Worm (Caenorhabditis elegans): ENCODE results near the gene C17B7.8.

C17B7.8 gene

DNA sequence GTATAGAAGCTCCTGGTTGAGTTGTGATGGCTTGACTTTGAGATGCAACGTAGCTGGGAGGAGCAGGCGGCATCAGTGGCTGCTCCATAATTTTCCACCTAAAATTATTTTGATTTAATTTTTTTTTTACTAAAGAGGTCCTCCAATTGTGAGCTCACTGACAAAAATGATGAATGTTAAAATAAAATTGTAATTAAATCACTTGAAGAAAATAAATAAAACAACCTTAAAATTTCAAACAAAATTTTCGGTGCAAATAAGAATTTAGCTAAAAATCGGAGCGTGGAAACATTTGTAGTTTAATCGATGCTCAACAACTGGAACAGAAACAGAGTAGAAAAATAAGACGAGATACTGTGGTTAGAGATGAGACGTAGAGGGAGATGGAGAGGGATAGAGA, 33.0 kb upstream of the C17B7.8 start, which contains the start of gene scrm-3:
scrm-3 (minus strand) TSS at position 101 of the 400 bp plus-strand sequence.
- no peak for TF ChIP-seq flh-1 (GFP tag; optimal IDR thresholded peaks at IDR 0.05)
- no peak for TF ChIP-seq nhr-76 (tag; optimal IDR thresholded peaks at IDR 0.05)
- no peak for TF ChIP-seq unc-62 (GFP tag; optimal IDR thresholded peaks at IDR 0.05)
- no peak for TF ChIP-seq ces-1 (GFP tag; optimal IDR thresholded peaks at IDR 0.05)
- no peak for TF ChIP-seq nhr-237 (tag; optimal IDR thresholded peaks at IDR 0.05)
- TF ChIP-seq mep-1 (tag; optimal IDR thresholded peaks at IDR 0.05) = no peak
- no peak for TF ChIP-seq lin-32 (GFP tag; optimal IDR thresholded peaks at IDR 0.05)
- TF ChIP-seq bed-3 (GFP tag; optimal IDR thresholded peaks at IDR 0.05) = no peak
- TF ChIP-seq unc-120 (tag; optimal IDR thresholded peaks at IDR 0.05; ENCODE audit: poor library complexity, severe bottlenecking) = no peak
- no peak for TF ChIP-seq unc-39 (tag; optimal IDR thresholded peaks at IDR 0.05)
- TF ChIP-seq blmp-1 (tag; optimal IDR thresholded peaks at IDR 0.05) = no peak
- TF ChIP-seq cnd-1 (tag; optimal IDR thresholded peaks at IDR 0.05) = no peak
- TF ChIP-seq ceh-39 (tag; optimal IDR thresholded peaks at IDR 0.05) = no peak
- no peak for TF ChIP-seq pha-4 (tag; optimal IDR thresholded peaks at IDR 0.05)
- no peak for TF ChIP-seq nhr-28 (tag; optimal IDR thresholded peaks at IDR 0.05)
- TF ChIP-seq mab-5 (tag; optimal IDR thresholded peaks at IDR 0.05) = no peak
- TF ChIP-seq lsy-2 (tag; optimal IDR thresholded peaks at IDR 0.05) = no peak

DNA sequence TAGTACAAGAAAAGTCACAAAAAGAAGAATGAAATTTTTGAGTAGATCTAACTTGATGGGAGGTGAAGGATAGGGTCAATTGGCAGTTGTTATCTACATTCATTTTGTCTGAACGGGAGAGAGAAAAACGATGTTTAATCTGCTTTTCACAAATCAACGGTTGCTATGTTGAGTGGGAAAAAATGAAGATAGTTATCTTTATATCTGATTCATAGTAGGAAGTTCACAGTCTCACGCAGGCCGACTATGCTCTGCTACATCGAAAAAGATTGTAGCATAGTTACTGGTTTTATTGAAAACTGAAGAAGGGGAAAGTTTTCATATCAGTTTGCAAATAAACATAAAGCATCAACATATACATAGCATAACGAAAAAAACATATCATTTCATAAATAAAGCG, 31.5 kb upstream of the C17B7.8 start:
- TF ChIP-seq zip-8 (tag; optimal IDR thresholded peaks at IDR 0.05) (no peak), nhr-76 (tag; optimal IDR thresholded peaks at IDR 0.05) (no peak), mab-5 (tag; optimal IDR thresholded peaks at IDR 0.05) (no peak), M03D4.4 (tag; optimal IDR thresholded peaks at IDR 0.05) (no peak), unc-120 (tag; optimal IDR thresholded peaks at IDR 0.05; ENCODE audit: poor library complexity, severe bottlenecking) (no peak), sptf-1 (tag; optimal IDR thresholded peaks at IDR 0.05) (no peak), pha-4 (tag; optimal IDR thresholded peaks at IDR 0.05) (no peak), tbx-8 (GFP tag; optimal IDR thresholded peaks at IDR 0.05) (no peak), lsy-2 (tag; optimal IDR thresholded peaks at IDR 0.05) (no peak), ces-1 (GFP tag; optimal IDR thresholded peaks at IDR 0.05) (no peak), elt-3 (tag; optimal IDR thresholded peaks at IDR 0.05) (no peak)

DNA sequence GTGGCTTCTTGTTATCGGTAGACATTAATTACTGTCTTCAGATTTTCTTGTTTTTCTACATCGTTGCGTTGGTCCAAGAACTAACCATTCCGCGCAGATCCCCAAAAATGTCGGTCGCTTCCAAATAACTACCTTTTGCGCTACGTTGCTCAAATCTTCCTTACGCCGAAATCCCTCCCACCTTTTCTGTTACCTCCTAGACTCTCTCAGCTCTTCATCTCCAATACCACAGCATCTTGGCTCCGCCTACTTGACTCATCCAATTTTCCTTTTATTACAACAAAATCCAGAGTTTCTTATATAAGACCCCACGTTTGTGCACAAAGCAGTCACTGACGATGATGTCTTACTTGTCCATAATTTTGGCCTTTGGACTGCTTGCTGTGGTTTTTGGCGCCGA, 28.8 kb upstream of the C17B7.8 start, which contains the start of gene C17B7.12:
C17B7.12 (plus strand) TSS at position 301 of the 400 bp plus-strand sequence.
- TF ChIP-seq ces-1 (GFP tag; optimal IDR thresholded peaks at IDR 0.05) (no peak), tbx-8 (GFP tag; optimal IDR thresholded peaks at IDR 0.05) (no peak), sptf-1 (tag; optimal IDR thresholded peaks at IDR 0.05) (no peak), drap-1 (GFP tag; optimal IDR thresholded peaks at IDR 0.05) (no peak), ceh-43 (GFP tag; optimal IDR thresholded peaks at IDR 0.05) (no peak), lin-13 (tag; optimal IDR thresholded peaks at IDR 0.05) (no peak), nhr-76 (tag; optimal IDR thresholded peaks at IDR 0.05) (no peak), lsy-2 (tag; optimal IDR thresholded peaks at IDR 0.05) (no peak)

DNA sequence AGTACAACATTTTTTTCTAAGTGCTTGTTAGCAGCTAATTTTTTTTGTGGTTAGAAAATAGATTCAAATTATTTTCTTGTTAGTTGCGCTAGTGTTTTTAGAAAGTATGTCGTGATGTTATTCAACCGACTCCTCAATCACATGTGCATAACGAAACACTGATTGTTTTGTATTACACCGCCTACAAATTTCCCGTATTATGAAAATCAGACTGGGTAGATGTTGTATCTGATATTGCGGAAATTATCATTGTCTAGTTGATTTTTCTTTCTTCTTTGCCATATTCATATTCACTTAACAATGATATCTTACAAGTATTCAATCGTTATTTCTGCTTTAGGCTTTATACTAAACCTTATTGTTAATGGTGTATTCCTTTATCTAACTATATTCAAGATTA, 27.2 kb upstream of the C17B7.8 start, which contains the start of gene str-63:
str-63 (plus strand) TSS at position 301 of the 400 bp plus-strand sequence.
- TF ChIP-seq snpc-4 (tag; optimal IDR thresholded peaks at IDR 0.05) = no peak
- TF ChIP-seq blmp-1 (tag; optimal IDR thresholded peaks at IDR 0.05) = no peak
- TF ChIP-seq elt-3 (tag; optimal IDR thresholded peaks at IDR 0.05) = no peak
- no peak for TF ChIP-seq pha-4 (tag; optimal IDR thresholded peaks at IDR 0.05)
- no peak for TF ChIP-seq mep-1 (tag; optimal IDR thresholded peaks at IDR 0.05)
- TF ChIP-seq lsy-2 (tag; optimal IDR thresholded peaks at IDR 0.05) = no peak
- no peak for TF ChIP-seq ztf-11 (tag; optimal IDR thresholded peaks at IDR 0.05)
- no peak for TF ChIP-seq sptf-1 (tag; optimal IDR thresholded peaks at IDR 0.05)
- TF ChIP-seq nhr-237 (tag; optimal IDR thresholded peaks at IDR 0.05) = no peak
- TF ChIP-seq drap-1 (GFP tag; optimal IDR thresholded peaks at IDR 0.05) = no peak
- no peak for TF ChIP-seq nhr-28 (tag; optimal IDR thresholded peaks at IDR 0.05)
- no peak for TF ChIP-seq bed-3 (GFP tag; optimal IDR thresholded peaks at IDR 0.05)
- no peak for TF ChIP-seq M03D4.4 (tag; optimal IDR thresholded peaks at IDR 0.05)
- TF ChIP-seq ham-2 (GFP tag; optimal IDR thresholded peaks at IDR 0.05) = no peak
- no peak for TF ChIP-seq cnd-1 (tag; optimal IDR thresholded peaks at IDR 0.05)
- TF ChIP-seq sem-2 (GFP tag; optimal IDR thresholded peaks at IDR 0.05) = no peak

DNA sequence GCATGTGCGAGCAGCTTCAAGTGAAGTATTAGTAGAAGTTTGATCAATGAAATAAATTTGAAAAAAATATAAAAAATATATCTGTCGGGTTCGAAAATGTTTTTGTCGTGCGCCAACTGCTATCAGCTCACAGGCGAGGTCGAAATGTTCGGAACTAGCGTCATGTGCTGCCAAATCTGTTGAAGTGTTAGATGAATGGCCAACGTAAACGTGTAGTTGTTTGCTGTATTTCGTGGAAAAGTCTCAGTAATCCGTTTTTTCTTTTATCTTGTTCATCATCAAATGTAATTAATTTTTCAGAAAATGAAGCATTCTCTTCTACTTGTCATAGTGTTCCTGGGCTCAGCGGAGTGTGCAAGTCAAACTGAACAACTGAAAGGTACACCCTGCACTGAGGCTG, 25.8 kb upstream of the C17B7.8 start, which contains the start of gene C17B7.15:
C17B7.15 (plus strand) TSS at position 301 of the 400 bp plus-strand sequence.
- TF ChIP-seq nhr-237 (tag; optimal IDR thresholded peaks at IDR 0.05) (no peak), flh-1 (GFP tag; optimal IDR thresholded peaks at IDR 0.05) (no peak), snpc-4 (tag; optimal IDR thresholded peaks at IDR 0.05) (no peak), cnd-1 (tag; optimal IDR thresholded peaks at IDR 0.05) (no peak), nhr-2 (tag; optimal IDR thresholded peaks at IDR 0.05) (no peak), ceh-39 (tag; optimal IDR thresholded peaks at IDR 0.05) (no peak), blmp-1 (tag; optimal IDR thresholded peaks at IDR 0.05) (no peak), nhr-12 (tag; optimal IDR thresholded peaks at IDR 0.05) (no peak), lin-32 (GFP tag; optimal IDR thresholded peaks at IDR 0.05) (no peak), nhr-76 (tag; optimal IDR thresholded peaks at IDR 0.05) (no peak), ces-1 (GFP tag; optimal IDR thresholded peaks at IDR 0.05) (no peak), sem-2 (GFP tag; optimal IDR thresholded peaks at IDR 0.05) (no peak), sptf-1 (tag; optimal IDR thresholded peaks at IDR 0.05) (no peak)

Measured in whole organism, mixed stage, embryonic.